Worm (Caenorhabditis elegans) whole organism, young adult: ENCODE results near the gene Y38H6C.4.
A peak's percentile ranks its signal among the peaks of the same experiment; 100 is the strongest.

Experiments used
- B0336.3 ChIP-seq: fragments of 200-800 bp; sonication (Bioruptor generic); IDR thresholded peaks from 2 replicates; pipeline ENCODE4 v1.3.6; 2022; ENCODE audit warnings: missing genetic modification characterization, missing compliant biosample characterization
- F23B12.7 ChIP-seq: sonication (generic microtip); optimal IDR thresholded peaks from 2 replicates; lab custom pipeline; 2017; ENCODE audit warnings: missing genetic modification characterization, mild to moderate bottlenecking, missing compliant biosample characterization, antibody characterized with exemption, moderate library complexity; ENCODE audit not compliant: insufficient read depth
- F39B2.1 ChIP-seq: fragments of 200-800 bp; sonication (Bioruptor generic); IDR thresholded peaks from 2 replicates; pipeline ENCODE4 v1.3.6; 2022; ENCODE audit warnings: missing genetic modification reagents, missing genetic modification characterization, missing compliant biosample characterization
- F57A8.1 ChIP-seq: fragments of 200-800 bp; sonication (Bioruptor generic); optimal IDR thresholded peaks from 2 replicates; lab custom pipeline; 2018; ENCODE audit warnings: mild to moderate bottlenecking, missing genetic modification characterization, moderate library complexity, missing compliant biosample characterization
- T26A5.8 ChIP-seq: sonication (generic microtip); optimal IDR thresholded peaks from 2 replicates; lab custom pipeline; 2016; ENCODE audit warnings: missing genetic modification characterization, missing compliant biosample characterization
- Y53G8AR.9 ChIP-seq: fragments of 200-800 bp; sonication (Bioruptor generic); conservative IDR thresholded peaks from 2 replicates; pipeline ENCODE4 v1.3.6; 2022; ENCODE audit warnings: missing genetic modification reagents, missing genetic modification characterization, missing compliant biosample characterization
- Y95B8A.8 ChIP-seq: fragments of 200-800 bp; sonication (Bioruptor generic); IDR thresholded peaks from 2 replicates; pipeline ENCODE4 v1.3.6; 2022; ENCODE audit warnings: missing genetic modification reagents, missing genetic modification characterization, missing compliant biosample characterization
- akir-1 ChIP-seq: fragments of 200-800 bp; sonication (Bioruptor generic); optimal IDR thresholded peaks from 2 replicates; lab custom pipeline; 2018; ENCODE audit warnings: mild to moderate bottlenecking, missing genetic modification characterization, moderate library complexity, missing compliant biosample characterization
- ama-1 ChIP-seq, 3 experiments: fragments of 150-350 bp in 1 of 3; sonication (generic microtip) in 2 of 3; optimal IDR thresholded peaks; 2 replicates each; lab custom pipeline; 2014 to 2018; ENCODE audit warnings: missing biosample characterization in 2 of 3, missing genetic modification characterization in 2 of 3, missing genetic modification reagents in 2 of 3
- aptf-3 ChIP-seq: fragments of 200-800 bp; sonication (Bioruptor generic); IDR thresholded peaks from 2 replicates; pipeline ENCODE4 v1.3.6; 2022; ENCODE audit warnings: missing genetic modification characterization, missing compliant biosample characterization
- attf-3 ChIP-seq: fragments of 200-800 bp; sonication (Bioruptor generic); conservative IDR thresholded peaks from 2 replicates; pipeline ENCODE4 v1.3.6; 2022; ENCODE audit warnings: missing genetic modification reagents, missing genetic modification characterization, missing compliant biosample characterization
- attf-6 ChIP-seq: fragments of 200-800 bp; sonication (Bioruptor generic); IDR thresholded peaks from 2 replicates; pipeline ENCODE4 v1.3.6; 2022; ENCODE audit warnings: missing genetic modification reagents, missing genetic modification characterization, missing compliant biosample characterization
- ccch-3 ChIP-seq: fragments of 200-800 bp; sonication (Bioruptor generic); optimal IDR thresholded peaks from 2 replicates; lab custom pipeline; 2018; ENCODE audit warnings: mild to moderate bottlenecking, missing genetic modification characterization, missing compliant biosample characterization
- cebp-1 ChIP-seq, 2 experiments: fragments of 200-800 bp in 1 of 2; sonication (Bioruptor generic) in 1 of 2; sonication (generic microtip) in 1 of 2; IDR thresholded peaks in 1 of 2; optimal IDR thresholded peaks in 1 of 2; 2 replicates each; pipeline versions ENCODE4 v1.3.6 to Lab custom; 2017 to 2022; ENCODE audit warnings: missing compliant biosample characterization in 2 of 2, missing genetic modification characterization in 2 of 2, mild to moderate bottlenecking in 1 of 2, missing genetic modification reagents in 1 of 2, moderate library complexity in 1 of 2
- ceh-100 ChIP-seq: fragments of 200-800 bp; sonication (Bioruptor generic); IDR thresholded peaks from 2 replicates; pipeline ENCODE4 v1.3.6; 2022; ENCODE audit warnings: missing genetic modification reagents, missing genetic modification characterization, missing compliant biosample characterization
- ceh-27 ChIP-seq: fragments of 200-800 bp; sonication (Bioruptor generic); optimal IDR thresholded peaks from 2 replicates; lab custom pipeline; 2018; ENCODE audit warnings: mild to moderate bottlenecking, missing genetic modification characterization, moderate library complexity, missing compliant biosample characterization
- ceh-40 ChIP-seq: fragments of 200-800 bp; sonication (Bioruptor generic); IDR thresholded peaks from 2 replicates; pipeline ENCODE4 v1.3.6; 2022; ENCODE audit warnings: missing genetic modification characterization, missing compliant biosample characterization
- ceh-91 ChIP-seq: fragments of 200-800 bp; sonication (Bioruptor generic); IDR thresholded peaks from 2 replicates; pipeline ENCODE4 v1.3.6; 2022; ENCODE audit warnings: missing genetic modification reagents, missing genetic modification characterization, missing compliant biosample characterization
- egl-18 ChIP-seq: fragments of 200-800 bp; sonication (Bioruptor generic); IDR thresholded peaks from 2 replicates; pipeline ENCODE4 v1.3.6; 2022; ENCODE audit warnings: missing genetic modification reagents, missing genetic modification characterization, missing compliant biosample characterization
- ekl-4 ChIP-seq: fragments of 200-800 bp; sonication (Bioruptor generic); IDR thresholded peaks from 2 replicates; pipeline ENCODE4 v1.3.6; 2022; ENCODE audit warnings: missing genetic modification reagents, missing genetic modification characterization, missing compliant biosample characterization
- ets-4 ChIP-seq: fragments of 200-800 bp; sonication (Bioruptor generic); optimal IDR thresholded peaks from 2 replicates; lab custom pipeline; 2018; ENCODE audit warnings: mild to moderate bottlenecking, missing genetic modification characterization, missing compliant biosample characterization
- hlh-26 ChIP-seq: fragments of 200-800 bp; sonication (Bioruptor generic); conservative IDR thresholded peaks from 2 replicates; pipeline ENCODE4 v1.3.6; 2022; ENCODE audit warnings: missing genetic modification reagents, missing genetic modification characterization, missing compliant biosample characterization
- hmg-1.2 ChIP-seq: fragments of 200-800 bp; sonication (Bioruptor generic); IDR thresholded peaks from 2 replicates; pipeline ENCODE4 v1.3.6; 2022; ENCODE audit warnings: missing genetic modification reagents, missing genetic modification characterization, missing compliant biosample characterization
- lin-40 ChIP-seq: sonication (generic microtip); optimal IDR thresholded peaks from 2 replicates; lab custom pipeline; 2016; ENCODE audit warnings: missing genetic modification characterization, mild to moderate bottlenecking, missing compliant biosample characterization, missing genotype, missing genetic modification reagents
- lin-54 ChIP-seq: fragments of 200-800 bp; sonication (Bioruptor generic); optimal IDR thresholded peaks from 2 replicates; lab custom pipeline; 2018; ENCODE audit warnings: mild to moderate bottlenecking, missing genetic modification characterization, missing compliant biosample characterization
- lir-1 ChIP-seq: fragments of 200-800 bp; sonication (Bioruptor generic); conservative IDR thresholded peaks from 2 replicates; pipeline ENCODE4 v1.3.6; 2022; ENCODE audit warnings: missing genetic modification reagents, missing genetic modification characterization, missing compliant biosample characterization
- lsl-1 ChIP-seq: fragments of 200-800 bp; sonication (Bioruptor generic); optimal IDR thresholded peaks from 2 replicates; lab custom pipeline; 2018; ENCODE audit warnings: mild to moderate bottlenecking, missing genetic modification characterization, moderate library complexity, missing compliant biosample characterization
- lsy-27 ChIP-seq: sonication (generic microtip); optimal IDR thresholded peaks from 2 replicates; lab custom pipeline; 2017; ENCODE audit warnings: missing genetic modification characterization, mild to moderate bottlenecking, missing compliant biosample characterization, antibody characterized with exemption, missing genotype, borderline replicate concordance; ENCODE audit not compliant: insufficient read depth
- madf-3 ChIP-seq: fragments of 200-800 bp; sonication (Bioruptor generic); IDR thresholded peaks from 2 replicates; pipeline ENCODE4 v1.3.6; 2022; ENCODE audit warnings: missing genetic modification reagents, missing genetic modification characterization, missing compliant biosample characterization
- nfya-1 ChIP-seq: sonication (generic microtip); optimal IDR thresholded peaks from 2 replicates; lab custom pipeline; 2017; ENCODE audit warnings: antibody characterized with exemption, missing compliant biosample characterization, missing genetic modification characterization, borderline replicate concordance; ENCODE audit not compliant: insufficient read depth
- nfyb-1 ChIP-seq: fragments of 200-800 bp; sonication (Bioruptor generic); IDR thresholded peaks from 2 replicates; pipeline ENCODE4 v1.3.6; 2022; ENCODE audit warnings: missing genetic modification reagents, missing genetic modification characterization, missing compliant biosample characterization
- nhr-80 ChIP-seq: sonication (generic microtip); optimal IDR thresholded peaks from 2 replicates; lab custom pipeline; 2016; ENCODE audit warnings: missing genetic modification characterization, missing compliant biosample characterization
- pha-4 ChIP-seq: fragments of 150-350 bp; sonication (generic microtip); optimal IDR thresholded peaks from 2 replicates; lab custom pipeline; 2014; ENCODE audit warnings: missing biosample characterization, missing genetic modification reagents, missing genetic modification characterization
- sdz-38 ChIP-seq: sonication (generic microtip); optimal IDR thresholded peaks from 2 replicates; lab custom pipeline; 2016; ENCODE audit warnings: missing genotype, missing genetic modification characterization, missing compliant biosample characterization
- snpc-1.3 ChIP-seq: sonication (generic microtip); optimal IDR thresholded peaks from 2 replicates; lab custom pipeline; 2017; ENCODE audit warnings: missing genetic modification characterization, mild to moderate bottlenecking, missing compliant biosample characterization, antibody characterized with exemption, moderate library complexity, missing genotype, missing genetic modification reagents; ENCODE audit not compliant: insufficient read depth
- somi-1 ChIP-seq: fragments of 200-800 bp; sonication (Bioruptor generic); optimal IDR thresholded peaks from 2 replicates; lab custom pipeline; 2018; ENCODE audit warnings: mild to moderate bottlenecking, missing genetic modification characterization, missing compliant biosample characterization
- sptf-2 ChIP-seq: fragments of 200-800 bp; sonication (Bioruptor generic); optimal IDR thresholded peaks from 2 replicates; lab custom pipeline; 2018; ENCODE audit warnings: mild to moderate bottlenecking, missing genetic modification characterization, missing compliant biosample characterization
- tlf-1 ChIP-seq: fragments of 200-800 bp; sonication (Bioruptor generic); optimal IDR thresholded peaks from 2 replicates; lab custom pipeline; 2018; ENCODE audit warnings: mild to moderate bottlenecking, missing genetic modification characterization, missing compliant biosample characterization

The Y38H6C.4 gene

DNA sequence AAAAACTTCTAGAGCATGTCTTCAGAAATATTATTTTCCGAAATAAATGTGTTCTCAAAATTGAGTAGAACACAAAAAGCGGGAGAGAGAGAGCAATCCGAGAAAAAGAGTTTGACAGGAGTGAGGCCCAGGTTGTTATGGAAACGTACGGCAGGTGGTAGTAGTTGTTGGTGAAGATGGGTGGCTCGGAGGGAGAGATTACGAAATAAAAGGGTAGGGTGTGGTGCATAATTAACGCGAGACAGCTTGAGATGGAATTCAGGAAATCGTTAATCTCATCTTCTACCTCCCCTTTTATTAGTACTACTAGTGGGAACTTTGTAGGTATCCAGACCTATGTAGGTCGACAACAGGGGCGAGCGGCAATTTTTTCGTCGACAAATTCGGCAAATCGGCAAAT is 29.2 kb upstream of the Y38H6C.4 start, which contains the start of gene famh-161 (continued):
- TF ChIP-seq ceh-27 (GFP tag; lab: Kevin White, UChicago): no peak
- TF ChIP-seq ceh-100 (GFP tag; lab: Robert Waterston, UW): no peak

DNA sequence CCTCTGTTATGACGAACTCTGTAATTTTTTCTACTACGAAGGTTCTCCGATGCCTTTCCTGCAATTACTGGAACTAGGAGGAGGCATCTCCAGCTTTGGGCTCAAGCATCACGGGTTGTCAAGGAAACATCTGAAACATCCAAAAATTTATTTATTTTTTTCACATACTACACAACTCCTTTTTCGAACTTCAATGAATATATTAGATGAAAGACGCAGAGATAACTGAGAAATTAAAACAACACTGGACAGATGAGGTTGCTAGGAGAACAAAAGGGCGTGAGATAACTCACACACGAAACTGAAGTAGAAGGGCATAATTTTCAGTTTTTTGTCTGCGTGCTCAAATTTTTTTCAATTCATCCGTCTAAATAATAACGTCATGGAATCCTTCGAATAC is 22.6 kb upstream of the Y38H6C.4 start, which contains the start of gene Y38H6C.13:
Gene Y38H6C.13, plus strand, starts transcription at position 301 of the 400 bp plus-strand sequence.
- TF ChIP-seq aptf-3 (no peak), lin-40 (tag; lab: Kevin White, UChicago) (no peak), Y95B8A.8 (GFP tag; lab: Robert Waterston, UW) (no peak), attf-3 (GFP tag; lab: Robert Waterston, UW) (no peak), B0336.3 (no peak), F23B12.7 (tag; lab: Kevin White, UChicago) (no peak), akir-1 (no peak), lin-54 (GFP tag; lab: Kevin White, UChicago) (no peak), sdz-38 (tag; lab: Kevin White, UChicago) (no peak), somi-1 (GFP tag; lab: Kevin White, UChicago) (no peak), sptf-2 (GFP tag; lab: Kevin White, UChicago) (no peak), ets-4 (no peak), nhr-80 (no peak), nfyb-1 (GFP tag; lab: Robert Waterston, UW) (no peak), ama-1 (optimal IDR thresholded peaks at IDR 0.05; lab: Kevin White, UChicago) (no peak), ama-1 (GFP tag; optimal IDR thresholded peaks at IDR 0.05; lab: Kevin White, UChicago) (no peak), egl-18 (no peak), ccch-3 (no peak), snpc-1.3 (tag; lab: Kevin White, UChicago) (no peak), nfya-1 (tag; lab: Kevin White, UChicago) (no peak), Y53G8AR.9 (no peak)

DNA sequence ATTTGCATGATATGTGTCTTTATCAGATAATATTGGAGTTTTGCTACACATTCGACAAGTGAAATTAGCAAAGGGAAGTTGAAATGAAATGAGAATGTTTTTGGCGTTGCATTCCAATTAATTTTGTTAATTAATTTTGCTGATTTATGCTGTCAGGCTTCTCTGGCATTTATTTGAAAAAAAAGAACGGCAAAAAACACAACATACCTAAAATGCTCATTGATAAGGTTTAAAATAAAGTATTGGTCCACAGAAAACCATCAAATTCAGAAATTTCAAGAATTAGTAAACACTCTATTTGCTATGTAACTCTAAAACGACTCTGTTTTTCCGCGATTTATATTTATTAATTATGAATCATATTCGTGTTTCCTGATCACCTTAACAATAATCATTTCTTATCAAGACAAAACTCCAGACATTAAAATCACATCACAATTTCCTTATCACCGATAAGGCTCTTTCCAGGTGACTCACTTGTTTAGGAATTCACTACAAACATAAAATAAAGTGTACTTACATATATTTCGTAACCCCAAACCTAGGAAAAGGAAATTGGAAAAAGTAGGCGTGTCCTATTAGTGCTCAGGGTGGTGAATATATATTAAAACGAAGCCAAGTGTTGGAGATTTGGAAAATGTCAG is 21.0 kb upstream of the Y38H6C.4 start, which contains the start of the genes srh-166 and Y38H6C.24:
Gene srh-166, minus strand, starts transcription at position 51 of the 644 bp plus-strand sequence.
Gene Y38H6C.24, plus strand, starts transcription at position 620 of the 644 bp plus-strand sequence.
- no peak for TF ChIP-seq ccch-3
- TF ChIP-seq cebp-1 (GFP tag; IDR thresholded peaks at IDR 0.05; lab: Robert Waterston, UW): peak; percentile 36; the same call in 1 of the 2 replicates
- TF ChIP-seq cebp-1 (tag; optimal IDR thresholded peaks at IDR 0.05; lab: Kevin White, UChicago): peak; percentile 70
- TF ChIP-seq attf-6 (GFP tag; lab: Robert Waterston, UW): no peak
- no peak for TF ChIP-seq ekl-4 (GFP tag; lab: Robert Waterston, UW)

DNA sequence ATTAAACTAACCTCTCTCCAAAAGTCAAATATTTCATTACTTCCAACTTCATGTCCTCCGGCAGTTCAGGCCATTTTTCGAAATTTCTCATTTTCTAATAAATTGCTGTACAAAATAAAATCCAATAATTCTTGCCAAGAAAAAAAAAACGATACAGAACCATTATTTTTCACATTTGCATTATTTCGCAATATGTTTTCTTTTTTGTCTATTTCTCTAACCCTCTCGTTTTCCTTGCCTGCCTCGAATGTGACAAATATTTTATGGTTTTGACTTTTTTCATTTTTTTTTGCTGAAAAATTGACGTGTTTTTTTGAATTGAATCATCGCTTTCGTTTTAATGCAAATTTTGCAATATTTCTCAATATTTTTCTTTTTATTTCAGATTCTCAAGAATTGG is 17.3 kb upstream of the Y38H6C.4 start, which contains the start of the genes Y38H6C.9 and fbxa-150:
Gene Y38H6C.9, minus strand, starts transcription at position 52 of the 400 bp plus-strand sequence.
Gene fbxa-150, plus strand, starts transcription at position 380 of the 400 bp plus-strand sequence.
- no peak for TF ChIP-seq madf-3 (GFP tag; lab: Robert Waterston, UW)
- peak; percentile 77; the same call in 1 of the 2 replicates for TF ChIP-seq hmg-1.2 (GFP tag; lab: Robert Waterston, UW)
- TF ChIP-seq F39B2.1 (GFP tag; lab: Robert Waterston, UW): no peak
- no peak for TF ChIP-seq lir-1 (GFP tag; lab: Robert Waterston, UW)
- TF ChIP-seq cebp-1 (GFP tag; IDR thresholded peaks at IDR 0.05; lab: Robert Waterston, UW): peak; percentile 92
- peak; percentile 99 for TF ChIP-seq cebp-1 (tag; optimal IDR thresholded peaks at IDR 0.05; lab: Kevin White, UChicago)

DNA sequence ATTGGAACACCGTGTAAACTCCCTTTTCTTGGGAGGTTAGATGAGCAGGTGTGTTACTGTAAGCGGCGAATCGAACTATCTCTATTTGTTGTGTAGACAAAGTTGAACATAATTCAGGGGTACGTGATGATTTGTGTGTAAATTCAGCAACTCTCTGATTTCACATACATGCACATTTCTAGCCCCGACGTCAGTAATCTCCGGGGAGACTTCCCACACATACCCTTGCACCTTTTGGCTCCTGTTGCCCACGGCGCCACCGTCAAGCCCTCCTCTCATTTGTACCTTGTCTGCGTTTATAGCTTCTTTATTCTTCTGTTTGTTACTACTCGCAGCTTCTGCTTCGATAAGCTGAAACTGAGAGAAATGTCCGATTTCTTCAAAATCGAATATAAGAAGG is 14.0 kb upstream of the Y38H6C.4 start, which contains the start of gene Y38H6C.25:
Gene Y38H6C.25, plus strand, starts transcription at position 301 of the 400 bp plus-strand sequence.
- TF ChIP-seq Y95B8A.8 (GFP tag; lab: Robert Waterston, UW): no peak
- no peak for TF ChIP-seq ceh-40 (GFP tag; lab: Robert Waterston, UW)
- TF ChIP-seq lsy-27 (tag; lab: Kevin White, UChicago): no peak
- TF ChIP-seq F39B2.1 (GFP tag; lab: Robert Waterston, UW): no peak
- no peak for TF ChIP-seq ceh-91 (GFP tag; lab: Robert Waterston, UW)
- TF ChIP-seq T26A5.8: no peak
- TF ChIP-seq tlf-1 (GFP tag; lab: Kevin White, UChicago): no peak
- TF ChIP-seq lsl-1 (GFP tag; lab: Kevin White, UChicago): no peak
- no peak for TF ChIP-seq hlh-26 (GFP tag; lab: Robert Waterston, UW)
- no peak for TF ChIP-seq pha-4 (tag; lab: Kevin White, UChicago)
- no peak for TF ChIP-seq F57A8.1 (GFP tag; lab: Kevin White, UChicago)
